Fruit fly (Drosophila melanogaster) whole organism, wandering third instar larva: Measurements from ENCODE around the gene Ect3.

ENCODE experiments used
- Abd-B ChIP-seq: fragments of >200 bp; optimal IDR thresholded peaks from 2 replicates; lab custom pipeline; 2017; ENCODE audit warnings: missing biosample characterization, missing genetic modification characterization
- CG32264 ChIP-seq: fragments of 200-800 bp; sonication (Bioruptor generic); optimal IDR thresholded peaks from 2 replicates; lab custom pipeline; 2016; ENCODE audit warnings: missing biosample characterization, missing genetic modification characterization
- CG9705 ChIP-seq: fragments of 200-800 bp; sonication (Bioruptor generic); optimal IDR thresholded peaks from 2 replicates; lab custom pipeline; 2018; ENCODE audit warnings: missing biosample characterization, mild to moderate bottlenecking, missing genetic modification characterization
- CrebA ChIP-seq: fragments of 200-800 bp; sonication (Bioruptor generic); optimal IDR thresholded peaks from 2 replicates; lab custom pipeline; 2016; ENCODE audit warnings: missing biosample characterization, mild to moderate bottlenecking, missing genetic modification characterization, borderline replicate concordance
- Dfd ChIP-seq: fragments of >200 bp; optimal IDR thresholded peaks from 2 replicates; lab custom pipeline; 2017; ENCODE audit warnings: missing biosample characterization, missing genetic modification characterization
- Dif ChIP-seq: fragments of 200-275, 200-300 bp; sonication (Bioruptor generic); optimal IDR thresholded peaks from 2 replicates; lab custom pipeline; 2018; ENCODE audit warnings: missing biosample characterization, missing genetic modification characterization; ENCODE audit not compliant: partially characterized antibody
- GATAd ChIP-seq: sonication (Bioruptor generic); optimal IDR thresholded peaks from 2 replicates; lab custom pipeline; 2016; ENCODE audit warnings: missing biosample characterization, missing genetic modification characterization
- HLH106 ChIP-seq: fragments of 200-800 bp; optimal IDR thresholded peaks from 3 replicates; lab custom pipeline; 2019; ENCODE audit warnings: missing biosample characterization, mild to moderate bottlenecking, missing genetic modification characterization, moderate library complexity
- Hnf4 ChIP-seq: fragments of 200-800 bp; sonication (Bioruptor generic); optimal IDR thresholded peaks from 2 replicates; lab custom pipeline; 2016; ENCODE audit warnings: missing biosample characterization, mild to moderate bottlenecking, missing genetic modification characterization
- Hr78 ChIP-seq: fragments of >200 bp; optimal IDR thresholded peaks from 2 replicates; lab custom pipeline; 2017; ENCODE audit warnings: missing biosample characterization, missing genetic modification characterization
- Hr83 ChIP-seq: fragments of 200-300 bp; sonication (Bioruptor generic); optimal IDR thresholded peaks from 2 replicates; lab custom pipeline; 2016; ENCODE audit warnings: missing biosample characterization, mild to moderate bottlenecking, missing genetic modification characterization, moderate library complexity; ENCODE audit not compliant: poor library complexity, severe bottlenecking
- Jra ChIP-seq: sonication (Bioruptor generic); optimal IDR thresholded peaks from 2 replicates; lab custom pipeline; 2016; ENCODE audit warnings: missing biosample characterization, missing genetic modification characterization
- Mio ChIP-seq: sonication (Bioruptor generic); optimal IDR thresholded peaks from 2 replicates; lab custom pipeline; 2016; ENCODE audit warnings: missing biosample characterization, missing genetic modification characterization
- Myc ChIP-seq: fragments of >200 bp; optimal IDR thresholded peaks from 2 replicates; lab custom pipeline; 2017
- N ChIP-seq: fragments of >200 bp; optimal IDR thresholded peaks from 2 replicates; lab custom pipeline; 2018; ENCODE audit warnings: missing biosample characterization, missing external identifiers, missing genetic modification characterization
- OdsH ChIP-seq: fragments of 200-800 bp; sonication (Bioruptor generic); optimal IDR thresholded peaks from 2 replicates; lab custom pipeline; 2016; ENCODE audit warnings: missing biosample characterization, mild to moderate bottlenecking, missing genetic modification characterization
- Rel ChIP-seq, 2 experiments: fragments of 200-800 bp; sonication (Bioruptor generic) in 1 of 2; optimal IDR thresholded peaks; 2 replicates in 1 of 2; 3 replicates in 1 of 2; lab custom pipeline; 2016 to 2019; ENCODE audit warnings: mild to moderate bottlenecking in 2 of 2, missing biosample characterization in 2 of 2, missing genetic modification characterization in 2 of 2, moderate library complexity in 1 of 2
- Sp1 ChIP-seq: fragments of 200-800 bp; sonication (Bioruptor generic); optimal IDR thresholded peaks from 3 replicates; lab custom pipeline; 2019; ENCODE audit warnings: missing biosample characterization, mild to moderate bottlenecking, missing genetic modification characterization, moderate library complexity
- Vsx2 ChIP-seq: fragments of 200-300, 225-300 bp; sonication (Bioruptor generic); optimal IDR thresholded peaks from 2 replicates; lab custom pipeline; 2018; ENCODE audit warnings: missing biosample characterization, missing genetic modification characterization; ENCODE audit not compliant: partially characterized antibody
- br ChIP-seq: fragments of 200-800 bp; sonication (Bioruptor generic); optimal IDR thresholded peaks from 2 replicates; lab custom pipeline; 2016; ENCODE audit warnings: missing biosample characterization, missing genetic modification characterization
- brk ChIP-seq: fragments of 200-800 bp; sonication (Bioruptor generic); optimal IDR thresholded peaks from 2 replicates; lab custom pipeline; 2016; ENCODE audit warnings: missing biosample characterization, mild to moderate bottlenecking, missing genetic modification characterization
- dl ChIP-seq, 2 experiments: fragments of 175-275, 200-275 bp in 1 of 2; fragments of 200-275 bp in 1 of 2; sonication (Bioruptor generic); optimal IDR thresholded peaks; lab custom pipeline; 2018; ENCODE audit warnings: mild to moderate bottlenecking in 2 of 2, missing biosample characterization in 2 of 2, missing genetic modification characterization in 2 of 2, moderate library complexity in 2 of 2; ENCODE audit not compliant: partially characterized antibody in 2 of 2, insufficient read depth in 1 of 2
- dmrt93B ChIP-seq: fragments of 200-800 bp; sonication (Bioruptor generic); optimal IDR thresholded peaks from 2 replicates; lab custom pipeline; 2018; ENCODE audit warnings: missing biosample characterization, mild to moderate bottlenecking, missing genetic modification characterization
- dsf ChIP-seq: sonication (Bioruptor generic); optimal IDR thresholded peaks from 2 replicates; lab custom pipeline; 2016; ENCODE audit warnings: missing biosample characterization, missing genetic modification characterization, borderline replicate concordance
- ey ChIP-seq: fragments of 200-800 bp; sonication (Bioruptor generic); optimal IDR thresholded peaks from 2 replicates; lab custom pipeline; 2016; ENCODE audit warnings: missing biosample characterization, missing genetic modification characterization
- foxo ChIP-seq, 2 experiments: fragments of 200-800 bp; sonication (Bioruptor generic); optimal IDR thresholded peaks; 2 replicates in 1 of 2; 3 replicates in 1 of 2; lab custom pipeline; 2016 to 2017; ENCODE audit warnings: missing biosample characterization in 2 of 2, missing genetic modification characterization in 2 of 2
- fru ChIP-seq: fragments of 200-800 bp; sonication (Bioruptor generic); optimal IDR thresholded peaks from 3 replicates; lab custom pipeline; 2016; ENCODE audit warnings: missing biosample characterization, mild to moderate bottlenecking, missing genetic modification characterization
- h ChIP-seq: fragments of 200-800 bp; sonication (Bioruptor generic); optimal IDR thresholded peaks from 3 replicates; lab custom pipeline; 2016; ENCODE audit warnings: missing biosample characterization, mild to moderate bottlenecking, missing genetic modification characterization
- jim ChIP-seq: fragments of 175-275, 200-325 bp; sonication (Bioruptor generic); optimal IDR thresholded peaks from 2 replicates; lab custom pipeline; 2016; ENCODE audit warnings: missing biosample characterization, mild to moderate bottlenecking, missing genetic modification characterization
- lola ChIP-seq: fragments of >200 bp; optimal IDR thresholded peaks from 2 replicates; lab custom pipeline; 2017; ENCODE audit warnings: missing biosample characterization, missing genetic modification characterization
- pan ChIP-seq: fragments of >200 bp; optimal IDR thresholded peaks from 2 replicates; lab custom pipeline; 2017
- psq ChIP-seq: fragments of 200-800 bp; sonication (Bioruptor generic); optimal IDR thresholded peaks from 3 replicates; lab custom pipeline; 2017; ENCODE audit warnings: missing biosample characterization, mild to moderate bottlenecking, missing genetic modification characterization, moderate library complexity
- rgr ChIP-seq: fragments of 200-800 bp; sonication (Bioruptor generic); optimal IDR thresholded peaks from 3 replicates; lab custom pipeline; 2016; ENCODE audit warnings: missing biosample characterization, mild to moderate bottlenecking, missing genetic modification characterization
- sage ChIP-seq: fragments of 200-800 bp; sonication (Bioruptor generic); optimal IDR thresholded peaks from 2 replicates; lab custom pipeline; 2016; ENCODE audit warnings: missing biosample characterization, mild to moderate bottlenecking, missing genetic modification characterization
- sv ChIP-seq: fragments of 200-800 bp; sonication (Bioruptor generic); optimal IDR thresholded peaks from 3 replicates; lab custom pipeline; 2016; ENCODE audit warnings: missing biosample characterization, missing genetic modification characterization
- tai ChIP-seq: sonication (Bioruptor generic); optimal IDR thresholded peaks from 2 replicates; lab custom pipeline; 2016; ENCODE audit warnings: missing biosample characterization, missing genetic modification characterization
- usp ChIP-seq: fragments of >200 bp; optimal IDR thresholded peaks from 2 replicates; lab custom pipeline; 2017; ENCODE audit warnings: missing biosample characterization, missing genetic modification characterization
- woc ChIP-seq: sonication (Bioruptor generic); optimal IDR thresholded peaks from 2 replicates; lab custom pipeline; 2016; ENCODE audit warnings: missing biosample characterization, mild to moderate bottlenecking, missing genetic modification characterization

Gene Ect3

DNA sequence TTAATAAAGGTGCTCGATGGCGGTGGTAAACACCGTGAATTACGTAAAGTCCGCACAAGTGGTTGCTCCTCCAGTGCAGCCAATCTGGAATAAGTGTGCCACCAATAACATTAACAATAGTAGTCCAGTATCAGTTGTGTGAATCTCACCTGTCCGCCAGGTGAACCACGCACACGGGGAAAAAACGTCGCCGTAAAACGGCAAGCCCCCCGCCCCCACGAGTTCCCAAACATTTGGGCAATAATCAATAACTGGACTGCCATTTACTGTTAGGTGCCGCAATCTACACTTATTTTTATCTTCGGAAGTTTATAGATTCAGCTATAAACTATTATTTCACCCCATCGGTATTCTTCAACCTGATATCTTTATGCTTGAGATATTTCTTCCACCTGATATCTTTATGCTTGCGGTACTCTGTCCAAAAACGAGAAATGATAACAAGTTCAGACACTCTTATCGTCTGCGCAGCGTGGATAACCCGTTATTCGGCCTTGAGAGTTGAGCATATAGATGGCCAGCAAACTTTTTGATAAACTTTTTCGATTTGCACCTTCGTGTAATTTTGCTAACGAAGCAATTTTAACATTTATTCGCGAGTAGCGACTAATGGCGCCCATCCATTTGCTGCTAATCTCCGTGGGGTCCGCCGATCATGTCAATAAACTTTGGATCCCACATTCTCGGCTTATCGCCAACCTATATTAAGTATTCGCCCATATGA lies 30.9 kb upstream of the Ect3 start:
- no peak for TF ChIP-seq lola (GFP tag; lab: Kevin White, UChicago)
- TF ChIP-seq ey: no peak
- no peak for TF ChIP-seq h (GFP tag; lab: Kevin White, UChicago)

DNA sequence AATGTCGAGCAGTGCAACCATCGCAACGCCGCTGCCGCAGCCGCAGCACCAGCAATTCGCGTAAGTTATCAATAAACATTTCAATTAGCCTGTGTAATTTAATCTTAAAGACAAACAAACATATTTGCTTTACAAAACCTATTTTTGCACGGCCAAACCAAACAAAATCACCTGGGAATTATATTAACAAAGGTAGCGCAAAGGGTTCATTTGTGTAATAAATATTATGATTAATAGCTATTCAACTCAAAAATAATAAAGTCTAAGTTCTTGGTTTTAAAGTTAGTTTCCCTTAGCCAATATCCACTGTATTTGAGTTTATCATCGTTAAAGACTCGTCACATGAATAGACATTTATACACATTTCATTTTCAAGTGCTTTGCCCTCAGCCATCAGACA lies 29.9 kb upstream of the Ect3 start:
- TF ChIP-seq lola (GFP tag; lab: Kevin White, UChicago): no peak
- TF ChIP-seq ey: peak; percentile 5

DNA sequence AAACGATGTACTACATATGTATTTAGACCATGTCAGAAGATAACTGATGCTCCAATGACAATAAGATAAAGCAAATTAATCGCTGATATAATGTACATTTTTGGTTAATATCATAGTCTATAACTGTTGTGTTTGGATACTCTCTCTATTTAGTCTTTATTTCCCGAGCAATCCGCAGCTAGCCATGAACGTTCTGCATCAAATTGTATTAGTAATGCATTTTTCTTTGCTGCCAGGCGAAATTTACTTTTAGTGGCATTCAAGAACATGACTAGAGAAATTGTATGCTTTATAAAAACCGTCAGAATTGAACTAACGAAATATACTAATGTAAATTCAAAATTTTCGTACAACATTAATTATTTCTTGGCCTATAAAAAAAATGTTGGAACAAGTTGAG lies 27.7 kb upstream of the Ect3 start, which contains the start of gene GC2:
Gene GC2, plus strand, starts transcription at position 301 of the 400 bp plus-strand sequence.
- TF ChIP-seq h (GFP tag; lab: Kevin White, UChicago): no peak
- TF ChIP-seq Dfd: no peak
- no peak for TF ChIP-seq ey
- no peak for TF ChIP-seq Hr83 (GFP tag; lab: Kevin White, UChicago)
- no peak for TF ChIP-seq CG32264 (GFP tag; lab: Kevin White, UChicago)
- TF ChIP-seq GATAd (GFP tag; lab: Kevin White, UChicago): no peak
- TF ChIP-seq lola (GFP tag; lab: Kevin White, UChicago): no peak
- TF ChIP-seq Vsx2 (GFP tag; lab: Kevin White, UChicago): no peak

DNA sequence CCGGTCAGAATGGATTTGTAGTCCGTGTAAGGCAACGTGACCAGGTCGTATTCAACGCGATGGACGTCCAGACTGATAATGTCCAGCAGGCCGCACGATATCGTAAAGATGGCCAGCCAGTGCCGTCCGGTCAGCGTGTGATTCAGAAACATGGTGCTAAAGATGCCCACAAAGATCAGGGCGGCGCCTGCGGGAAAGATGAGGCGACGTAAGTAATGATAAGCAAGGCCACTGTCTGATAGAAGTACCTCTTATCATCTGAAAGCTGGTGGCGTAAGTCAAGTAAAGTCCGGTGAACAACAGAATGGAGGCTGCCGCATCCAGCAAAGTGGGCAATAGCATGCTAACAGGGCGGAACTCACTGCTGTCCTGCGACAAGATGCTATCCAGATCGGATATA lies 25.3 kb upstream of the Ect3 start:
- TF ChIP-seq Myc (no peak), dmrt93B (GFP tag; lab: Kevin White, UChicago) (no peak), br (no peak), Rel (GFP tag; optimal IDR thresholded peaks at IDR 0.05; lab: Kevin White, UChicago) (no peak), Rel (tag; optimal IDR thresholded peaks at IDR 0.05; lab: Kevin White, UChicago) (peak; percentile 35), OdsH (GFP tag; lab: Kevin White, UChicago) (no peak)

DNA sequence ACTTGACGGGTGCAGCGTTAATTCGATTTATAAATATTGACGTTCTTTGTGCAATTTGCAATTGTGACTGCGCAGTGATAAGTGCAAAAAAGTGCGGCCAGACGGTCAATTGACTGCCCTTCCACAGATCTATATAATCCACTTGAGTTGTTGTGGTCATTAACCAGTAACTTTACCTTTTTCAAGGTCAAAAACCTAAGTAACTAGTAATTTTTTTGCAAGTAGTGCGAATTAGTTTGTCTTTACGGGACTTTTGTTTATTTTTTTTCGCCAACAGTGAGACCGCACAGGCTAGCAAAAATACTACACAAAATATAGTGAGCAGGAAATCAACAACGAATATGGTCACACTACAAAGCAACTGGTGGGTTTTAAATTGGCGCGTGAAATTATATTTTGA lies 24.4 kb upstream of the Ect3 start, which contains the start of gene Tango9:
Gene Tango9, minus strand, starts transcription at position 280 of the 400 bp plus-strand sequence.
- TF ChIP-seq sage (GFP tag; lab: Kevin White, UChicago) (no peak), foxo (GFP tag; optimal IDR thresholded peaks at IDR 0.05; lab: Kevin White, UChicago) (peak in 1 of 2 experiments; percentile 53), Myc (peak; percentile 48), Hr78 (GFP tag; lab: Kevin White, UChicago) (no peak), woc (GFP tag; lab: Kevin White, UChicago) (no peak), dmrt93B (GFP tag; lab: Kevin White, UChicago) (no peak), Dif (GFP tag; lab: Kevin White, UChicago) (no peak), sv (GFP tag; lab: Kevin White, UChicago) (no peak), fru (GFP tag; lab: Kevin White, UChicago) (peak; percentile 58), dl (GFP tag; optimal IDR thresholded peaks at IDR 0.05; lab: Kevin White, UChicago; ENCODE audit: insufficient read depth in 1 of 2, partially characterized antibody in 2 of 2) (no peak), brk (GFP tag; lab: Kevin White, UChicago) (no peak), Hnf4 (GFP tag; lab: Kevin White, UChicago) (no peak), GATAd (GFP tag; lab: Kevin White, UChicago) (no peak), Rel (GFP tag; optimal IDR thresholded peaks at IDR 0.05; lab: Kevin White, UChicago) (no peak), Rel (tag; optimal IDR thresholded peaks at IDR 0.05; lab: Kevin White, UChicago) (peak; percentile 99), Hr83 (GFP tag; lab: Kevin White, UChicago) (peak; percentile 36), psq (GFP tag; lab: Kevin White, UChicago) (no peak), HLH106 (tag; lab: Kevin White, UChicago) (peak; percentile 47), pan (no peak), Sp1 (GFP tag; lab: Kevin White, UChicago) (peak; percentile 42), jim (GFP tag; lab: Kevin White, UChicago) (no peak), ey (peak; percentile 21), Mio (GFP tag; lab: Kevin White, UChicago) (no peak), Abd-B (GFP tag; lab: Kevin White, UChicago) (no peak), h (GFP tag; lab: Kevin White, UChicago) (peak; percentile 51), N (GFP tag; lab: Kevin White, UChicago) (no peak), CrebA (GFP tag; lab: Kevin White, UChicago) (no peak), tai (GFP tag; lab: Kevin White, UChicago) (no peak), lola (GFP tag; lab: Kevin White, UChicago) (no peak), Vsx2 (GFP tag; lab: Kevin White, UChicago) (no peak), dsf (GFP tag; lab: Kevin White, UChicago) (peak; percentile 13), rgr (GFP tag; lab: Kevin White, UChicago) (peak; percentile 51), Dfd (no peak), CG9705 (GFP tag; lab: Kevin White, UChicago) (peak; percentile 32), usp (GFP tag; lab: Kevin White, UChicago) (no peak), OdsH (GFP tag; lab: Kevin White, UChicago) (no peak), CG32264 (GFP tag; lab: Kevin White, UChicago) (no peak), Jra (GFP tag; lab: Kevin White, UChicago) (no peak), br (peak; percentile 33)
